Worm (Caenorhabditis elegans) whole organism, L1 larva: ENCODE measurements around the gene T11B7.5.

ENCODE experiments used
- F16B12.6 ChIP-seq: fragments of 150-350 bp; optimal IDR thresholded peaks from 2 replicates; lab custom pipeline; 2014; ENCODE audit warnings: missing biosample characterization, missing genetic modification characterization
- alr-1 ChIP-seq: fragments of 200-800 bp; sonication (Bioruptor generic); optimal IDR thresholded peaks from 2 replicates; lab custom pipeline; 2018; ENCODE audit warnings: borderline replicate concordance, mild to moderate bottlenecking, missing genetic modification characterization, missing compliant biosample characterization
- blmp-1 ChIP-seq: fragments of 150-350 bp; optimal IDR thresholded peaks from 2 replicates; lab custom pipeline; 2014; ENCODE audit warnings: missing biosample characterization, missing genetic modification characterization
- skn-1 ChIP-seq: fragments of 150-350 bp; optimal IDR thresholded peaks from 2 replicates; lab custom pipeline; 2014; ENCODE audit warnings: missing biosample characterization, missing genetic modification characterization
- unc-62 ChIP-seq: fragments of 150-350 bp; optimal IDR thresholded peaks from 2 replicates; lab custom pipeline; 2014; ENCODE audit warnings: missing biosample characterization, missing genetic modification reagents, missing genetic modification characterization

DNA sequence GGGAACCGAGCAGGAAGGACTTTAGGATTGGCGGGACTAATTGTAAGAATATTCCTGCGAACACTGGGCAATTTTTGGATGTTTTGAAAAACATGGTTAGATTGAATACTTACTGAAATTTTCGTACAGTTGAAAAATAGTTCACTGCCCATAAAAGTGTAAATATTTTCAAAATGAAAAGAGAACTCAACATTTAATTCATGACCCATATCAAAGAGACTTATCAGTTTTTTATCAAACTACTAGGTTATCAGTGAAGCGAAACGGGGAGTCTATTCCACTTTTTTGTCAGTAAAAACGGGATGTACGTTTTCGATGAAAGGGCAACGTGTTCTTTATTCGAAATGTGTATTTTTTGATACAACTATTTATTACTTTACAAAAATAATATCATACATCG, 9.9 kb downstream of the T11B7.5 start:
- TF ChIP-seq alr-1 (tag; lab: Kevin White, UChicago), result no peak
- TF ChIP-seq skn-1 (tag; lab: Kevin White, UChicago), result no peak
- TF ChIP-seq blmp-1 (tag; lab: Kevin White, UChicago), result no peak
- no peak for TF ChIP-seq unc-62 (GFP tag; lab: Kevin White, UChicago)
- no peak for TF ChIP-seq F16B12.6 (tag; lab: Kevin White, UChicago)
